Worm (Caenorhabditis elegans): ENCODE results near the gene srd-46.

The srd-46 gene

DNA sequence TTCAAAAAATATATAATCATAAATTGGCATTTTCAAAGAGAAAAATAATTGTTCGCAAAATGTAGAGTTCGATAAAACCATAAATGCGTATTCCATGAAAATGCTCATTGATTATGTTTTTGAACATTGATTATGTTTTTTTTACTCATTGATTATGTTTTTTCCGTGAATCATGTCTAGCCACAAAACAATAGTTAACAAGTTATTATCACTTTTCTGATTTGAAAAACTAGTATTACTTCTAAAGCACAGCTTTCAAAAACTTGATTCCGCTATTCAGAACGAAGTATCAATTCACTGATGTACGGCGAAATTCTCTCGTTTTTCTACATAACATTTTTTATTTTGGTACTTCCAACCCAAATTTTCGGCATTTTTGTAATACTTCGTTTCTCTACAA lies 3.9 kb downstream of the srd-46 start, which contains the start of gene srd-48:
srd-48 (plus strand) TSS at position 301 of the 400 bp plus-strand sequence.
- TF ChIP-seq elt-2 (tag; optimal IDR thresholded peaks at IDR 0.05) (no peak), irx-1 (tag; optimal IDR thresholded peaks at IDR 0.05) (no peak), skn-1 (tag; optimal IDR thresholded peaks at IDR 0.05) (no peak), aha-1 (tag; optimal IDR thresholded peaks at IDR 0.05) (no peak), lir-3 (tag; optimal IDR thresholded peaks at IDR 0.05; ENCODE audit: poor library complexity) (no peak), dsc-1 (tag; optimal IDR thresholded peaks at IDR 0.05) (no peak), unc-30 (tag; optimal IDR thresholded peaks at IDR 0.05) (no peak), snu-23 (GFP tag; optimal IDR thresholded peaks at IDR 0.05) (no peak), nhr-12 (tag; optimal IDR thresholded peaks at IDR 0.05) (no peak), mef-2 (tag; optimal IDR thresholded peaks at IDR 0.05) (no peak), tlp-1 (tag; optimal IDR thresholded peaks at IDR 0.05) (no peak), jun-1 (tag; optimal IDR thresholded peaks at IDR 0.05) (no peak), ceh-8 (GFP tag; optimal IDR thresholded peaks at IDR 0.05) (no peak), elt-3 (tag; optimal IDR thresholded peaks at IDR 0.05) (no peak), ceh-90 (tag; optimal IDR thresholded peaks at IDR 0.05) (no peak), F16B12.6 (tag; optimal IDR thresholded peaks at IDR 0.05) (no peak), C34B4.2 (tag; optimal IDR thresholded peaks at IDR 0.05) (no peak), vab-15 (tag; optimal IDR thresholded peaks at IDR 0.05) (no peak), ama-1 (optimal IDR thresholded peaks at IDR 0.05) (no peak)

DNA sequence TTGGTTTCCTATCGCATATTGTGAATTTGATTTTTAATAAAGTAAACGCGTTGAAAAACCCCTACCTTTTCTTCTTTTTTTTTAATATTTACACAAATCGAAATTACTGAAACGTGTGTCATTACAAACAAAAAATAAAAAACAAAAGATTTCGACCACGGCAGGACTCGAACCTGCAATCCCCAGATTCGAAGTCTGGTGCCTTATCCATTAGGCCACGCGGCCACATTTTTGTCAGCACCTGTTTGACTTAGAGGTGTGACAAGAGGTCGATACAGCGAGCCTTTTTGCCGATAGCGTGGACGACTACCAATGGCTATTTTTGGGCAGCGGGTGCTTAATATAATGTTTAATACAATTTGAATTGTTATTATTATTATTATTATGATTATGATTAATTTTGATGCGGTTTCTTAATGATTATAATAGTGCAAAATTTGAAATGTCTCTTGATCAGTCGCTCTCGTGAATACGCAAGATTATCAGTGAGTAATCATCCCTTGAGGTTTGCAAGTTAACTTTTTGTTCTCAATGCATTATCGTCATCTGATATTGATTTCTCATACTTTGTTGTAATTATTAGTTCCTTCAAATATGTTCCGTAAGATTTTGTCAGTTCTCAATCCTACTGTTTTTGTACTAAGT lies 6.1 kb downstream of the srd-46 start, which contains the start of gene srd-44:
srd-44 (plus strand) TSS at position 595 of the 645 bp plus-strand sequence.
- TF ChIP-seq nhr-76 (tag; optimal IDR thresholded peaks at IDR 0.05) (no peak), hlh-4 (tag; optimal IDR thresholded peaks at IDR 0.05) (no peak), lin-14 (GFP tag; optimal IDR thresholded peaks at IDR 0.05) (no peak), ceh-8 (GFP tag; optimal IDR thresholded peaks at IDR 0.05) (no peak), C16A3.4 (tag; optimal IDR thresholded peaks at IDR 0.05) (peak; percentile 19), sox-4 (tag; optimal IDR thresholded peaks at IDR 0.05) (no peak), nhr-20 (tag; optimal IDR thresholded peaks at IDR 0.05) (peak; percentile 29), nhr-47 (tag; optimal IDR thresholded peaks at IDR 0.05) (peak; percentile 13), nhr-85 (tag) (peak; percentile 40), nhr-71 (tag; optimal IDR thresholded peaks at IDR 0.05) (peak; percentile 31), mep-1 (tag; optimal IDR thresholded peaks at IDR 0.05) (no peak), nhr-90 (tag; optimal IDR thresholded peaks at IDR 0.05; ENCODE audit: poor library complexity) (peak; percentile 33), ama-1 (optimal IDR thresholded peaks at IDR 0.05) (no peak), efl-1 (optimal IDR thresholded peaks at IDR 0.05) (no peak), efl-1 (GFP tag; optimal IDR thresholded peaks at IDR 0.05 in 1 of 2) (peak in 1 of 2 experiments; percentile 58), ceh-90 (tag; optimal IDR thresholded peaks at IDR 0.05) (no peak), zip-4 (GFP tag; optimal IDR thresholded peaks at IDR 0.05) (no peak), snu-23 (GFP tag; optimal IDR thresholded peaks at IDR 0.05) (peak; percentile 50), lir-3 (tag; optimal IDR thresholded peaks at IDR 0.05; ENCODE audit: poor library complexity) (peak; percentile 48), lin-13 (GFP tag; optimal IDR thresholded peaks at IDR 0.05) (no peak), isw-1 (GFP tag; IDR thresholded peaks at IDR 0.05) (no peak), nhr-19 (GFP tag; conservative IDR thresholded peaks at IDR 0.05) (0 out of 2 replicates have a peak, but pooled peaks have one; percentile 10), fkh-4 (tag; optimal IDR thresholded peaks at IDR 0.05; ENCODE audit: borderline replicate concordance) (no peak)

DNA sequence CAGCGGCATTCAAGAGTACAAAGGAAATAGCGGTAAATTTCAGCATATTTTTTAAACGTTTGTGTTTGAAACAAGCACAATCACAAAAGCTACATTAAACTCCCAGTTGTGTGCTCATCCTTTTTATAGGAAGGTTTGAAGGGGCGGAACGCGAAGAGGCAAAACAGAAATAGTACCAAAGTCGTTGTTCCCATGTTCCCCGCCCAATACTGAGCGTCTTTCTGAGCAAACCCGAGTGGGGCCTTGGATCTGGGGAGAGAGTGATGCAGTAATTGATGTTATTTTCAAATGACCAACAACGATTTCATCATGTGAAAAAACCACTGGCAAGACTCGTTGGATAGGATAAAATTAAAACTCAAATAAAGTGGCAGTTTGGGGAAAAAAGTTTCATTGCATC lies 9.4 kb downstream of the srd-46 start, which contains the start of gene zig-2:
zig-2 (minus strand) TSS at position 101 of the 400 bp plus-strand sequence.
- no peak for TF ChIP-seq skn-1 (tag; optimal IDR thresholded peaks at IDR 0.05)
- no peak for TF ChIP-seq unc-130 (tag; optimal IDR thresholded peaks at IDR 0.05)
- TF ChIP-seq pag-3 (tag; optimal IDR thresholded peaks at IDR 0.05; ENCODE audit: borderline replicate concordance, insufficient read depth): no peak
- no peak for TF ChIP-seq efl-1 (optimal IDR thresholded peaks at IDR 0.05)
- no peak for TF ChIP-seq efl-1 (GFP tag; optimal IDR thresholded peaks at IDR 0.05 in 1 of 2)
- no peak for TF ChIP-seq unc-62 (GFP tag; optimal IDR thresholded peaks at IDR 0.05)
- TF ChIP-seq xbp-1 (tag; optimal IDR thresholded peaks at IDR 0.05): no peak
- TF ChIP-seq ceh-8 (GFP tag; optimal IDR thresholded peaks at IDR 0.05): no peak
- no peak for TF ChIP-seq C16A3.4 (tag; optimal IDR thresholded peaks at IDR 0.05)
- TF ChIP-seq tbx-2 (tag; optimal IDR thresholded peaks at IDR 0.05): no peak
- TF ChIP-seq tlp-1 (tag; optimal IDR thresholded peaks at IDR 0.05): no peak
- no peak for TF ChIP-seq nhr-90 (tag; optimal IDR thresholded peaks at IDR 0.05; ENCODE audit: poor library complexity)
- no peak for TF ChIP-seq dpl-1 (GFP tag; optimal IDR thresholded peaks at IDR 0.05)
- no peak for TF ChIP-seq nhr-19 (GFP tag; conservative IDR thresholded peaks at IDR 0.05)
- no peak for TF ChIP-seq lsy-2 (tag; optimal IDR thresholded peaks at IDR 0.05)
